Fruit fly (Drosophila melanogaster) whole organism, prepupa: ENCODE measurements around the gene Ipk2.

Experiments used
- CG10631 ChIP-seq: fragments of 200-800 bp; sonication (Bioruptor generic); optimal IDR thresholded peaks from 2 replicates; lab custom pipeline; 2016; ENCODE audit warnings: missing biosample characterization, missing genetic modification characterization
- CG10669 ChIP-seq: fragments of 200-800 bp; sonication (Bioruptor generic); optimal IDR thresholded peaks from 3 replicates; lab custom pipeline; 2018; ENCODE audit warnings: missing biosample characterization, mild to moderate bottlenecking, missing genetic modification characterization, moderate library complexity
- CG11294 ChIP-seq: fragments of 200-800 bp; sonication (Bioruptor generic); IDR thresholded peaks from 2 replicates; pipeline ENCODE4 v1.3.6; 2022; ENCODE audit warnings: missing biosample characterization, missing genetic modification characterization
- CG16779 ChIP-seq: fragments of 200-800 bp; sonication (Bioruptor generic); optimal IDR thresholded peaks from 3 replicates; lab custom pipeline; 2017; ENCODE audit warnings: missing biosample characterization, mild to moderate bottlenecking, missing genetic modification characterization
- CG3032 ChIP-seq: fragments of 200-800 bp; optimal IDR thresholded peaks from 2 replicates; lab custom pipeline; 2019; ENCODE audit warnings: missing biosample characterization, mild to moderate bottlenecking, missing genetic modification characterization, moderate library complexity
- CG31627 ChIP-seq: fragments of 200-800 bp; sonication (Bioruptor generic); optimal IDR thresholded peaks from 3 replicates; lab custom pipeline; 2016; ENCODE audit warnings: missing biosample characterization, missing genetic modification characterization
- CG4318 ChIP-seq: fragments of 200-800 bp; sonication (Bioruptor generic); optimal IDR thresholded peaks from 3 replicates; lab custom pipeline; 2017; ENCODE audit warnings: missing biosample characterization, mild to moderate bottlenecking, missing genetic modification characterization
- CG6163 ChIP-seq: fragments of 200-800 bp; sonication (Bioruptor generic); IDR thresholded peaks from 3 replicates; pipeline ENCODE4 v1.3.6; 2022; ENCODE audit warnings: missing biosample characterization, missing genetic modification characterization
- CG6792 ChIP-seq: fragments of 200-800 bp; sonication (Bioruptor generic); optimal IDR thresholded peaks from 3 replicates; lab custom pipeline; 2016; ENCODE audit warnings: missing biosample characterization, missing genetic modification characterization
- CG6854 ChIP-seq: fragments of 200-800 bp; sonication (Bioruptor generic); optimal IDR thresholded peaks from 2 replicates; lab custom pipeline; 2017; ENCODE audit warnings: missing biosample characterization, mild to moderate bottlenecking, missing genetic modification characterization
- CG7368 ChIP-seq: fragments of 200-800 bp; sonication (Bioruptor generic); optimal IDR thresholded peaks from 3 replicates; lab custom pipeline; 2016; ENCODE audit warnings: missing biosample characterization, missing genetic modification characterization
- CG8119 ChIP-seq: fragments of 200-800 bp; sonication (Bioruptor generic); IDR thresholded peaks from 3 replicates; pipeline ENCODE4 v1.3.6; 2022; ENCODE audit warnings: missing biosample characterization, missing genetic modification characterization
- CG8319 ChIP-seq: fragments of 200-800 bp; sonication (Bioruptor generic); optimal IDR thresholded peaks from 3 replicates; lab custom pipeline; 2016; ENCODE audit warnings: missing biosample characterization, missing genetic modification characterization
- CG9139 ChIP-seq: fragments of 200-800 bp; sonication (Bioruptor generic); optimal IDR thresholded peaks from 3 replicates; lab custom pipeline; 2017; ENCODE audit warnings: missing biosample characterization, mild to moderate bottlenecking, missing genetic modification characterization
- Eip75B ChIP-seq: fragments of 200-800 bp; sonication (Bioruptor generic); optimal IDR thresholded peaks from 3 replicates; lab custom pipeline; 2016; ENCODE audit warnings: missing biosample characterization, missing genetic modification characterization
- Ets21C ChIP-seq: fragments of 200-800 bp; sonication (Bioruptor generic); optimal IDR thresholded peaks from 3 replicates; lab custom pipeline; 2016; ENCODE audit warnings: missing biosample characterization, missing genetic modification characterization
- Ets96B ChIP-seq: fragments of 200-800 bp; optimal IDR thresholded peaks from 2 replicates; lab custom pipeline; 2019; ENCODE audit warnings: missing biosample characterization, mild to moderate bottlenecking, missing genetic modification characterization, moderate library complexity
- Gug ChIP-seq: fragments of 200-800 bp; sonication (Bioruptor generic); IDR thresholded peaks from 2 replicates; pipeline ENCODE4 v1.3.6; 2022; ENCODE audit warnings: missing biosample characterization, missing genetic modification characterization
- Hr38 ChIP-seq: sonication (Bioruptor generic); optimal IDR thresholded peaks from 2 replicates; lab custom pipeline; 2016; ENCODE audit warnings: missing biosample characterization, missing genetic modification characterization
- Hr4 ChIP-seq: fragments of 200-800 bp; sonication (Bioruptor generic); optimal IDR thresholded peaks from 3 replicates; lab custom pipeline; 2016; ENCODE audit warnings: missing biosample characterization, missing genetic modification characterization
- Met ChIP-seq: fragments of 200-800 bp; sonication (Bioruptor generic); optimal IDR thresholded peaks from 3 replicates; lab custom pipeline; 2016; ENCODE audit warnings: missing biosample characterization, missing genetic modification characterization
- OdsH ChIP-seq: fragments of 200-800 bp; sonication (Bioruptor generic); optimal IDR thresholded peaks from 3 replicates; lab custom pipeline; 2016; ENCODE audit warnings: missing biosample characterization, missing genetic modification characterization
- Sox102F ChIP-seq: fragments of 200-800 bp; sonication (Bioruptor generic); optimal IDR thresholded peaks from 2 replicates; lab custom pipeline; 2016; ENCODE audit warnings: missing biosample characterization, mild to moderate bottlenecking, missing genetic modification characterization
- Sox15 ChIP-seq: fragments of 200-800 bp; sonication (Bioruptor generic); optimal IDR thresholded peaks from 3 replicates; lab custom pipeline; 2016; ENCODE audit warnings: missing biosample characterization, missing genetic modification characterization
- achi ChIP-seq: fragments of 200-800 bp; sonication (Bioruptor generic); optimal IDR thresholded peaks from 3 replicates; lab custom pipeline; 2016; ENCODE audit warnings: missing biosample characterization, missing genetic modification characterization
- cyc ChIP-seq: fragments of 200-800 bp; sonication (Bioruptor generic); optimal IDR thresholded peaks from 3 replicates; lab custom pipeline; 2016; ENCODE audit warnings: missing biosample characterization, missing genetic modification characterization
- dsx ChIP-seq: fragments of 200-800 bp; optimal IDR thresholded peaks from 3 replicates; lab custom pipeline; 2019; ENCODE audit warnings: missing biosample characterization, mild to moderate bottlenecking, missing genetic modification characterization, moderate library complexity; ENCODE audit not compliant: poor library complexity, severe bottlenecking
- eg ChIP-seq: fragments of 200-800 bp; sonication (Bioruptor generic); IDR thresholded peaks from 3 replicates; pipeline ENCODE4 v1.3.6; 2022; ENCODE audit warnings: missing biosample characterization, missing genetic modification characterization
- esn ChIP-seq: fragments of 200-800 bp; sonication (Bioruptor generic); optimal IDR thresholded peaks from 2 replicates; lab custom pipeline; 2016; ENCODE audit warnings: missing biosample characterization, mild to moderate bottlenecking, missing genetic modification characterization, moderate library complexity
- fd59A ChIP-seq: fragments of 200-800 bp; sonication (Bioruptor generic); optimal IDR thresholded peaks from 2 replicates; lab custom pipeline; 2017; ENCODE audit warnings: missing biosample characterization, mild to moderate bottlenecking, missing genetic modification characterization, missing genetic modification reagents
- fd85E ChIP-seq: fragments of 200-800 bp; sonication (Bioruptor generic); optimal IDR thresholded peaks from 3 replicates; lab custom pipeline; 2016; ENCODE audit warnings: missing biosample characterization, missing genetic modification characterization
- fkh ChIP-seq: fragments of 200-800 bp; sonication (Bioruptor generic); optimal IDR thresholded peaks from 3 replicates; lab custom pipeline; 2017; ENCODE audit warnings: missing biosample characterization, mild to moderate bottlenecking, missing genetic modification characterization, moderate library complexity
- pdm3 ChIP-seq: fragments of 200-800 bp; sonication (Bioruptor generic); optimal IDR thresholded peaks from 3 replicates; lab custom pipeline; 2016; ENCODE audit warnings: missing biosample characterization, missing genetic modification characterization
- spab ChIP-seq: fragments of 200-800 bp; sonication (Bioruptor generic); optimal IDR thresholded peaks from 2 replicates; lab custom pipeline; 2017; ENCODE audit warnings: missing biosample characterization, mild to moderate bottlenecking, missing genetic modification characterization, missing genetic modification reagents
- ss ChIP-seq, 2 experiments: fragments of 200-800 bp; sonication (Bioruptor generic); optimal IDR thresholded peaks; 2 replicates in 1 of 2; 3 replicates in 1 of 2; lab custom pipeline; 2017 to 2018; ENCODE audit warnings: mild to moderate bottlenecking in 2 of 2, missing biosample characterization in 2 of 2, missing genetic modification characterization in 2 of 2, moderate library complexity in 1 of 2
- vri ChIP-seq: fragments of 200-800 bp; sonication (Bioruptor generic); optimal IDR thresholded peaks from 3 replicates; lab custom pipeline; 2016; ENCODE audit warnings: missing biosample characterization, mild to moderate bottlenecking, missing genetic modification characterization

The Ipk2 gene

DNA sequence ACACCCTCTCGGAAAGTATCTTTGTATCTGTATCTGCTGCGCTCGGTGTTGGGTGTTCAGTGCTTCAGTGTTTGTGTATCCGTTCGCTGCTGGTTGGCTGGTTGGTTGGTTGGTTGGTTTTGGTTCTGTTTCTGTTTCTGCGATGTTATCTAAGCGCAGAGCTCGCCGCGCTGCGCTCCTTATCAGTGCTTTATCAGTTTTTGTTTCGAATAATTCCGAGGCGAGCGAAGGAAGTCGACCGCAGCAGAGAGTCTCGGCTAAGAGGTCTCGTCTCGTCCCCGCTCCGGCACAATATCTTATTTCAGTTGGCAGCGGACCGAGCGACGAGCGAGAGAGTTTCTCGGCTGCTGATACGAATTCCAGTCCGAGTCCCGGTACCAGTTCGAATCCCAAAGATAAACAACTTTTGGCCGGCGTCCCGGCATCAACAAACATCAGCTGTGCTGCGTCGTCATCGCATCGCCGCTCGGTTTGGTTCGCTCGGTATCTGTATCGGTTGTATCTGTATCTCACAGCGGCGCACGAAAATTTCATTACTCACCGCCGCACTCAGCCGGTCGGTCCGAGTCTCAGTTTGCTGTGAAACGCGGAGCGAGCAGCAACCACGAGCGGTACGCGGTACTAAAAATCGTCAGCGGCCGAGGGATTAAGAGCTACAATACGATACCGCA is 50.8 kb downstream of the Ipk2 start (continued):
- TF ChIP-seq fd85E (GFP tag; lab: Kevin White, UChicago) = no peak
- TF ChIP-seq CG16779 (tag; lab: Kevin White, UChicago) = peak; percentile 36
- peak; percentile 51; the same call in 1 of the 3 replicates for TF ChIP-seq eg (GFP tag; lab: Robert Waterston, UW)
- no peak for TF ChIP-seq CG8319 (GFP tag; lab: Kevin White, UChicago)
- no peak for TF ChIP-seq OdsH (GFP tag; lab: Kevin White, UChicago)
- no peak for TF ChIP-seq CG4318
- no peak for TF ChIP-seq Gug (GFP tag; lab: Robert Waterston, UW)
- TF ChIP-seq dsx (GFP tag; lab: Kevin White, UChicago) = no peak
- TF ChIP-seq Sox15 (GFP tag; lab: Kevin White, UChicago) = no peak
- no peak for TF ChIP-seq pdm3 (GFP tag; lab: Kevin White, UChicago)
- TF ChIP-seq CG10631 (GFP tag; lab: Kevin White, UChicago) = no peak
- TF ChIP-seq Sox102F (GFP tag; lab: Kevin White, UChicago) = peak; percentile 67
- peak; percentile 8 for TF ChIP-seq achi (GFP tag; lab: Kevin White, UChicago)
- peak; percentile 83 for TF ChIP-seq CG6854 (GFP tag; lab: Kevin White, UChicago)
- no peak for TF ChIP-seq Ets96B (tag; lab: Kevin White, UChicago)
- peak; percentile 93 for TF ChIP-seq fkh (GFP tag; lab: Kevin White, UChicago)
- TF ChIP-seq CG3032 (tag; lab: Kevin White, UChicago) = no peak
- peak; percentile 14 for TF ChIP-seq CG10669 (GFP tag; lab: Kevin White, UChicago)
- peak; percentile 39; the same call in 2 of the 3 replicates for TF ChIP-seq CG8119 (GFP tag; lab: Robert Waterston, UW)
- no peak for TF ChIP-seq CG6792 (GFP tag; lab: Kevin White, UChicago)
- TF ChIP-seq CG7368 (GFP tag; lab: Kevin White, UChicago) = no peak
- TF ChIP-seq esn (GFP tag; lab: Kevin White, UChicago) = no peak
- peak; percentile 12 for TF ChIP-seq Met (GFP tag; lab: Kevin White, UChicago)
- no peak for TF ChIP-seq Hr38 (GFP tag; lab: Kevin White, UChicago)
- no peak for TF ChIP-seq Ets21C (GFP tag; lab: Kevin White, UChicago)
- no peak for TF ChIP-seq spab (GFP tag; lab: Kevin White, UChicago)
- TF ChIP-seq CG6163 (GFP tag; lab: Robert Waterston, UW) = peak; percentile 31
- TF ChIP-seq fd59A (GFP tag; lab: Kevin White, UChicago) = no peak
- TF ChIP-seq CG9139 = peak; percentile 34
- no peak for TF ChIP-seq CG31627 (GFP tag; lab: Kevin White, UChicago)
- peak; percentile 21 to 51 for TF ChIP-seq ss (GFP tag; optimal IDR thresholded peaks at IDR 0.05; lab: Kevin White, UChicago)
- TF ChIP-seq cyc = no peak
- TF ChIP-seq CG11294 = no peak
- TF ChIP-seq Eip75B (GFP tag; lab: Kevin White, UChicago) = peak; percentile 43
- TF ChIP-seq vri (GFP tag; lab: Kevin White, UChicago) = peak; percentile 1
- no peak for TF ChIP-seq Hr4 (GFP tag; lab: Kevin White, UChicago)
- TF ChIP-seq, all 60 proteins: peak for 26
